Worm (Caenorhabditis elegans) whole organism, L4/young adult: ENCODE measurements around the gene let-70.

Experiments
- W03F9.2 ChIP-seq: fragments of 150-350 bp; optimal IDR thresholded peaks from 2 replicates; lab custom pipeline; 2014; ENCODE audit warnings: missing biosample characterization, missing genetic modification characterization
- dao-5 ChIP-seq: sonication (generic microtip); optimal IDR thresholded peaks from 2 replicates; lab custom pipeline; 2016; ENCODE audit warnings: missing genotype, missing genetic modification characterization, moderate library complexity, missing compliant biosample characterization

ce11 chrIV:11089527-11089926 is 7.5 kb upstream of the let-70 start, which contains the start of gene M7.7:
- TF ChIP-seq dao-5 (tag; lab: Kevin White, UChicago) (no peak), W03F9.2 (tag; lab: Kevin White, UChicago) (no peak)
